Fruit fly (Drosophila melanogaster) whole organism, embryonic: ENCODE measurements around the gene Pde9.

Source experiments
- Bdp1 ChIP-seq: fragments of 200-800 bp; sonication (Bioruptor generic); optimal IDR thresholded peaks from 3 replicates; lab custom pipeline; 2016; ENCODE audit warnings: missing biosample characterization, missing genetic modification characterization
- Blimp-1 ChIP-seq: fragments of 200-800 bp; sonication (Bioruptor generic); optimal IDR thresholded peaks from 3 replicates; lab custom pipeline; 2018; ENCODE audit warnings: missing biosample characterization, missing genetic modification characterization, mild to moderate bottlenecking, moderate library complexity, missing genetic modification reagents
- CG10147 ChIP-seq: fragments of 200-800 bp; sonication (Bioruptor generic); optimal IDR thresholded peaks from 2 replicates; lab custom pipeline; 2019; ENCODE audit warnings: missing biosample characterization, mild to moderate bottlenecking, missing genetic modification characterization, moderate library complexity
- CG11504 ChIP-seq: fragments of 200-800 bp; sonication (Bioruptor generic); optimal IDR thresholded peaks from 3 replicates; lab custom pipeline; 2019; ENCODE audit warnings: missing biosample characterization, mild to moderate bottlenecking, missing genetic modification characterization, moderate library complexity
- CG12104 ChIP-seq: fragments of 200-800 bp; sonication (Bioruptor generic); optimal IDR thresholded peaks from 3 replicates; lab custom pipeline; 2016; ENCODE audit warnings: missing biosample characterization, missing genetic modification characterization
- CG12155 ChIP-seq: fragments of 200-800 bp; sonication (Bioruptor generic); optimal IDR thresholded peaks from 3 replicates; lab custom pipeline; 2016; ENCODE audit warnings: missing biosample characterization, missing genetic modification characterization
- CG12769 ChIP-seq: fragments of 200-800 bp; sonication (Bioruptor generic); optimal IDR thresholded peaks from 2 replicates; lab custom pipeline; 2019; ENCODE audit warnings: missing biosample characterization, mild to moderate bottlenecking, missing genetic modification characterization, moderate library complexity
- CG13123 ChIP-seq: fragments of 200-800 bp; sonication (Bioruptor generic); optimal IDR thresholded peaks from 2 replicates; lab custom pipeline; 2016; ENCODE audit warnings: missing biosample characterization, missing genetic modification characterization
- CG13287 ChIP-seq: fragments of 200-800 bp; sonication (Bioruptor generic); IDR thresholded peaks from 2 replicates; pipeline ENCODE4 v1.3.6; 2022; ENCODE audit warnings: missing biosample characterization, missing genetic modification characterization; ENCODE audit not compliant: partially characterized antibody
- CG13296 ChIP-seq: fragments of 200-800 bp; sonication (Bioruptor generic); optimal IDR thresholded peaks from 3 replicates; lab custom pipeline; 2018; ENCODE audit warnings: missing biosample characterization, mild to moderate bottlenecking, missing genetic modification characterization
- CG1603 ChIP-seq: fragments of 200-800 bp; sonication (Bioruptor generic); optimal IDR thresholded peaks from 2 replicates; lab custom pipeline; 2019; ENCODE audit warnings: missing biosample characterization, mild to moderate bottlenecking, missing genetic modification characterization, moderate library complexity
- CG16863 ChIP-seq: fragments of 200-800 bp; sonication (Bioruptor generic); optimal IDR thresholded peaks from 3 replicates; lab custom pipeline; 2016; ENCODE audit warnings: missing biosample characterization, missing genetic modification characterization
- CG17385 ChIP-seq: fragments of 200-800 bp; sonication (Bioruptor generic); optimal IDR thresholded peaks from 3 replicates; lab custom pipeline; 2018; ENCODE audit warnings: missing biosample characterization, mild to moderate bottlenecking, missing genetic modification characterization
- CG18011 ChIP-seq: fragments of 200-800 bp; sonication (Bioruptor generic); optimal IDR thresholded peaks from 2 replicates; lab custom pipeline; 2017; ENCODE audit warnings: missing biosample characterization, missing genetic modification characterization, mild to moderate bottlenecking, moderate library complexity, missing genotype
- CG2199 ChIP-seq: fragments of 200-800 bp; sonication (Bioruptor generic); IDR thresholded peaks from 3 replicates; pipeline ENCODE4 v1.3.6; 2022; ENCODE audit warnings: missing biosample characterization, missing genetic modification characterization
- CG8290 ChIP-seq, 3 experiments: fragments of 200-800 bp; sonication (Bioruptor generic); optimal IDR thresholded peaks; 2 replicates each; lab custom pipeline; 2016 to 2019; ENCODE audit warnings: missing biosample characterization in 3 of 3, missing genetic modification characterization in 3 of 3, mild to moderate bottlenecking in 2 of 3, moderate library complexity in 1 of 3
- CG8765 ChIP-seq: fragments of 200-800 bp; sonication (Bioruptor generic); IDR thresholded peaks from 2 replicates; pipeline ENCODE4 v1.3.6; 2022; ENCODE audit warnings: missing biosample characterization, missing genetic modification characterization
- Dfd ChIP-seq, 2 experiments: fragments of >200 bp; optimal IDR thresholded peaks; 2 replicates each; lab custom pipeline; 2017; ENCODE audit warnings: missing biosample characterization in 2 of 2, missing genetic modification characterization in 2 of 2
- Drgx ChIP-seq: fragments of 200-800 bp; sonication (Bioruptor generic); IDR thresholded peaks from 2 replicates; pipeline ENCODE4 v1.3.6; 2022; ENCODE audit warnings: missing biosample characterization, missing genetic modification characterization
- Ets65A ChIP-seq: fragments of 200-800 bp; sonication (Bioruptor generic); peaks from one replicate; lab custom pipeline; 2016; ENCODE audit warnings: missing biosample characterization, missing genetic modification characterization
- Med ChIP-seq: fragments of 200-800 bp; sonication (Bioruptor generic); peaks from one replicate; lab custom pipeline; 2016; ENCODE audit warnings: missing biosample characterization, missing genetic modification characterization, mild to moderate bottlenecking, inconsistent platforms, moderate library complexity
- Pdp1 ChIP-seq, 2 experiments: fragments of 200-800 bp; sonication (Bioruptor generic); optimal IDR thresholded peaks; 3 replicates each; lab custom pipeline; 2016; ENCODE audit warnings: missing biosample characterization in 2 of 2, missing genetic modification characterization in 2 of 2, mild to moderate bottlenecking in 1 of 2, moderate library complexity in 1 of 2
- TFAM ChIP-seq: fragments of 200-800 bp; sonication (Bioruptor generic); optimal IDR thresholded peaks from 2 replicates; lab custom pipeline; 2017; ENCODE audit warnings: missing biosample characterization, missing genetic modification characterization, inconsistent platforms
- bbx ChIP-seq: fragments of 200-800 bp; sonication (Bioruptor generic); IDR thresholded peaks from 2 replicates; pipeline ENCODE4 v1.3.6; 2022; ENCODE audit warnings: missing biosample characterization, missing genetic modification characterization; ENCODE audit not compliant: partially characterized antibody
- cas ChIP-seq: fragments of 200-800 bp; sonication (Bioruptor generic); IDR thresholded peaks from 2 replicates; pipeline ENCODE4 v1.3.6; 2022; ENCODE audit warnings: missing biosample characterization, missing genetic modification characterization
- chinmo ChIP-seq: fragments of 200-800 bp; sonication (Bioruptor generic); IDR thresholded peaks from 4 replicates; pipeline ENCODE4 v1.3.6; 2022; ENCODE audit warnings: missing biosample characterization, missing genetic modification characterization; ENCODE audit not compliant: partially characterized antibody
- crp ChIP-seq, 2 experiments: fragments of 200-800 bp; sonication (Bioruptor generic); optimal IDR thresholded peaks; 2 replicates in 1 of 2; 3 replicates in 1 of 2; lab custom pipeline; 2017; ENCODE audit warnings: missing biosample characterization in 2 of 2, missing genetic modification characterization in 2 of 2, mild to moderate bottlenecking in 1 of 2, moderate library complexity in 1 of 2
- dan ChIP-seq: fragments of 200-800 bp; sonication (Bioruptor generic); IDR thresholded peaks from 2 replicates; pipeline ENCODE4 v1.3.6; 2022; ENCODE audit warnings: missing biosample characterization, missing genetic modification characterization
- dysf ChIP-seq: fragments of 200-800 bp; sonication (Bioruptor generic); IDR thresholded peaks from 3 replicates; pipeline ENCODE4 v1.3.6; 2022; ENCODE audit warnings: missing biosample characterization, missing genetic modification characterization
- gfzf ChIP-seq: fragments of 200-800 bp; sonication (Bioruptor generic); optimal IDR thresholded peaks from 2 replicates; lab custom pipeline; 2016; ENCODE audit warnings: missing biosample characterization, mild to moderate bottlenecking, missing genetic modification characterization, moderate library complexity
- ken ChIP-seq: fragments of 200-800 bp; sonication (Bioruptor generic); IDR thresholded peaks from 3 replicates; pipeline ENCODE4 v1.3.6; 2022; ENCODE audit warnings: missing biosample characterization, missing genetic modification characterization
- pros ChIP-seq: fragments of 200-800 bp; sonication (Bioruptor generic); optimal IDR thresholded peaks from 3 replicates; lab custom pipeline; 2019; ENCODE audit warnings: missing biosample characterization, mild to moderate bottlenecking, missing genetic modification characterization, moderate library complexity
- sens ChIP-seq: fragments of 200-800 bp; sonication (Bioruptor generic); peaks from one replicate; lab custom pipeline; 2016; ENCODE audit warnings: missing biosample characterization, missing genetic modification characterization
- sisA ChIP-seq: fragments of 200-800 bp; sonication (Bioruptor generic); IDR thresholded peaks from 2 replicates; pipeline ENCODE4 v1.3.6; 2022; ENCODE audit warnings: missing biosample characterization, missing genetic modification characterization
- stwl ChIP-seq: fragments of 200-800 bp; sonication (Bioruptor generic); optimal IDR thresholded peaks from 3 replicates; lab custom pipeline; 2018; ENCODE audit warnings: missing biosample characterization, mild to moderate bottlenecking, missing genetic modification characterization, moderate library complexity
- zfh2 ChIP-seq: fragments of 200-800 bp; sonication (Bioruptor generic); optimal IDR thresholded peaks from 2 replicates; lab custom pipeline; 2016; ENCODE audit warnings: missing biosample characterization, missing genetic modification characterization

Pde9 gene

dm6 chrX:12900718-12901442 lies 3.8 kb upstream of the Pde9 start, which contains the start of gene Coq8 (continued):
- TF ChIP-seq CG8765 (GFP tag; lab: Robert Waterston, UW): no peak
- no peak for TF ChIP-seq CG13123 (GFP tag; lab: Kevin White, UChicago)
- TF ChIP-seq Bdp1 (GFP tag; lab: Kevin White, UChicago): no peak
- TF ChIP-seq pros: no peak
- peak; percentile 38; the same call in 1 of the 2 replicates for TF ChIP-seq CG13287 (GFP tag; lab: Robert Waterston, UW)
- peak; percentile 14 to 88 for TF ChIP-seq crp (GFP tag; optimal IDR thresholded peaks at IDR 0.05; lab: Kevin White, UChicago)
- TF ChIP-seq zfh2: no peak
- TF ChIP-seq CG12104 (GFP tag; lab: Kevin White, UChicago): no peak
- TF ChIP-seq TFAM (GFP tag; lab: Kevin White, UChicago): no peak
- 0 out of 4 replicates have a peak, but pooled peaks have one; percentile 27 for TF ChIP-seq chinmo (GFP tag; lab: Robert Waterston, UW)
- TF ChIP-seq CG10147 (GFP tag; lab: Kevin White, UChicago): no peak
- no peak for TF ChIP-seq CG12155
- TF ChIP-seq dan (GFP tag; lab: Robert Waterston, UW): no peak
- TF ChIP-seq CG16863: no peak
- TF ChIP-seq gfzf (GFP tag; lab: Kevin White, UChicago): no peak

- TF ChIP-seq CG12104 (GFP tag; lab: Kevin White, UChicago): no peak
- peak; percentile 5 for TF ChIP-seq Ets65A (GFP tag; lab: Kevin White, UChicago)
- TF ChIP-seq, all 482 proteins: peak for 1
These were observed 1.4 kb upstream of the Pde9 start, which contains the start of gene CG32650 for dm6 chrX:12898569-12898968. TSS of gene CG32650 (minus strand) at chrX:12898669.

- TF ChIP-seq Dfd (GFP tag; optimal IDR thresholded peaks at IDR 0.05; lab: Kevin White, UChicago) (no peak), cas (0 out of 2 replicates have a peak, but pooled peaks have one; percentile 15), stwl (tag; lab: Kevin White, UChicago) (peak; percentile 20), CG12769 (tag; lab: Kevin White, UChicago) (peak; percentile 3), CG2199 (GFP tag; lab: Robert Waterston, UW) (0 out of 3 replicates have a peak, but pooled peaks have one; percentile 35), CG1603 (tag; lab: Kevin White, UChicago) (peak; percentile 20), sisA (no peak), sens (peak; percentile 16), CG11504 (tag; lab: Kevin White, UChicago) (peak; percentile 12), CG13296 (no peak), CG17385 (GFP tag; lab: Kevin White, UChicago) (peak; percentile 47), Drgx (GFP tag; lab: Robert Waterston, UW) (peak; percentile 53), Pdp1 (GFP tag; optimal IDR thresholded peaks at IDR 0.05; lab: Kevin White, UChicago) (peak in 1 of 2 experiments; percentile 53), dysf (GFP tag; lab: Robert Waterston, UW) (0 out of 3 replicates have a peak, but pooled peaks have one; percentile 10), CG18011 (GFP tag; lab: Kevin White, UChicago) (no peak), ken (GFP tag; lab: Robert Waterston, UW) (0 out of 3 replicates have a peak, but pooled peaks have one; percentile 11), CG8290 (GFP tag; optimal IDR thresholded peaks at IDR 0.05; lab: Kevin White, UChicago) (no peak), CG8290 (tag; optimal IDR thresholded peaks at IDR 0.05; lab: Kevin White, UChicago) (peak in 1 of 2 experiments; percentile 26), bbx (0 out of 2 replicates have a peak, but pooled peaks have one; percentile 24), Med (GFP tag; lab: Kevin White, UChicago) (peak; percentile 48), Blimp-1 (GFP tag; lab: Kevin White, UChicago) (peak; percentile 21)
These were observed 734 bp downstream of the Pde9 start for dm6 chrX:12896393-12896792.
